Fruit fly (Drosophila melanogaster): ENCODE measurements around the gene tna.
A peak's percentile ranks its signal among the peaks of the same experiment; 100 is the strongest.

DNA sequence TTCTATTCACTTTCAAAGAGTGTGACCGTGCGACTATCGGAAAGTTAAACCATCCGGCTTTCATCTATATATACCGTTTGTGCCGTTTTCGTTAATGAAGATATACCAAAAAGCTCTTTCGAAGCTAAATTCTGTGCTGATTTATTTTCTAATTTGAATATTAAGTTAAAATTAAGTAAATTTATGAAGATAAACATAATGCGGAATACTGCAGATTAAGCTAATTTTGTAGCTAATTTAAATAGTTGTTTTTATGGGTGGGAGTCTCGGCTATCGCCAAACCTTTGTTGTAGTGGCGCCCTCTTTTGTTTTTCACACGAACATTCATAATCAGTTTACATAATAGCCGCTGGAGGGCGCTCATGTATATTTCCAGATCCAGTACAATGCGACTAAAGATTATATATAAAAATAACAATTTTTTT, 63.8 kb downstream of the tna start, which contains the start of gene Aps:
- TF ChIP-seq Dfd (GFP tag; optimal IDR thresholded peaks at IDR 0.05) (no peak), sage (GFP tag; optimal IDR thresholded peaks at IDR 0.05) (no peak), foxo (GFP tag; optimal IDR thresholded peaks at IDR 0.05) (peak in 1 of 2 experiments; percentile 63), Myc (optimal IDR thresholded peaks at IDR 0.05) (peak; percentile 89), Abd-B (GFP tag; optimal IDR thresholded peaks at IDR 0.05) (no peak), fru (GFP tag; optimal IDR thresholded peaks at IDR 0.05) (peak; percentile 48), Dif (GFP tag; optimal IDR thresholded peaks at IDR 0.05; ENCODE audit: partially characterized antibody) (no peak), psq (GFP tag; optimal IDR thresholded peaks at IDR 0.05) (peak; percentile 80), CG9705 (GFP tag; optimal IDR thresholded peaks at IDR 0.05) (peak; percentile 15), sv (GFP tag; optimal IDR thresholded peaks at IDR 0.05) (peak; percentile 15), h (GFP tag; optimal IDR thresholded peaks at IDR 0.05) (peak; percentile 63), rgr (GFP tag; optimal IDR thresholded peaks at IDR 0.05) (peak; percentile 38), Sp1 (GFP tag; optimal IDR thresholded peaks at IDR 0.05) (no peak), Vsx2 (GFP tag; optimal IDR thresholded peaks at IDR 0.05; ENCODE audit: partially characterized antibody) (peak; percentile 78)
